Worm (Caenorhabditis elegans): Measurements from ENCODE around the gene egl-26.

The egl-26 gene

DNA sequence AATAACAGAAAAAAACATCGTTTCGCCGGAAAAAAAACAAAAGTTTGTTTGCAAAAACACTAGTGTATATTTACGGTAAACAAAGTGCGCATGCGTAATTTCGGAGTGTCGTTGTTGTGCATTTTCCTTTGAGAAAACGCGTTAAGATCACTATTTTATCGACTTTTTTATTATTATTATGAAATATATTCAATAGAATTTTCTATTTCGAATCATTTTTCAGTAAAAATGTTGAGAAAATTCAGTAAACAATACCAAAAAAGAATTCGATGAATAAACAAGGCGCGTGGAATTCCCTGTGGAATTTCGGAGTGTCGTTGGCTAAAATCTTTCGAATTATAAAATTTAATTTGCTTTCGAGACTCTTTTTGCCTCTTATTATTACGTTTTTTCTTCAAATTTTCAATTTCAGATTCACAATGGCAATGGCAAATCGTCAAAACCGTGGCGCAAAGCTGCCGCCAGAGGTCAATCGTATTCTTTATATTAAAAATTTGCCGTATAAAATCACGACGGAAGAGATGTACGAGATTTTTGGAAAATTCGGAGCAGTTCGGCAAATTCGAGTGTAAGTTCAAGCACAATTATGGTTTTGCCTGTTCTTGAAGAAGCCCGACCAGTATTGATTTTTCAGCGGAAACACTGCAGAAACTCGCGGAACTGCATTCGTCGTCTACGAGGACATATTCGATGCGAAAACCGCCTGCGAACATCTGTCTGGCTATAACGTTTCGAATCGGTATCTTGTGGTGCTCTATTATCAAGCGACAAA lies 28.7 kb downstream of the egl-26 start, which contains the start of the genes luc-7L3 and sftb-6 (continued):
- TF ChIP-seq hif-1 (tag; optimal IDR thresholded peaks at IDR 0.05) (peak in 1 of 2 experiments; percentile 7), dpl-1 (GFP tag; optimal IDR thresholded peaks at IDR 0.05) (peak; percentile 64), hlh-30 (tag; optimal IDR thresholded peaks at IDR 0.05; ENCODE audit: insufficient read depth) (peak; percentile 21)

DNA sequence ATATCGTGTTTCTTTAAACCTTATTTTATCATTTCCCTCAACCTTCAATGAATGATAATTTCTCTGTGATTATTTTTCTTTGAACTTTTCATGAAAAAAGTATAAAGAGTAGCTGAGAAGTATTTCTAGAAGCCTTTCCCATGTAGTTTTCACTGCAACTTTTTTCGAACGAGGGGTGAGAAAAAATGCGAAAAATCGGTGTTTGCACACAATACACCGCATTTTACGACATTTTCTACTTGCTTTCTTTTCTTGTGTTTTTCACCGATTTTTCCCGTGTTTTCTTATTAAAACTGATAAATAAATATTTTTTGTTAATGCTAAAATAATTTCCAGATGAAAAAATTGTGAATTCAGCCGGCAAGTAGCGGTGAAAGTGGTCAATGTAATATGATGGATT lies 29.4 kb downstream of the egl-26 start, which contains the start of gene C50D2.10:
TSS of gene C50D2.10 (plus strand) at position 245 of the 400 bp plus-strand sequence.
- TF ChIP-seq Y48G9A.11 (GFP tag; IDR thresholded peaks at IDR 0.05), result peak; percentile 68

DNA sequence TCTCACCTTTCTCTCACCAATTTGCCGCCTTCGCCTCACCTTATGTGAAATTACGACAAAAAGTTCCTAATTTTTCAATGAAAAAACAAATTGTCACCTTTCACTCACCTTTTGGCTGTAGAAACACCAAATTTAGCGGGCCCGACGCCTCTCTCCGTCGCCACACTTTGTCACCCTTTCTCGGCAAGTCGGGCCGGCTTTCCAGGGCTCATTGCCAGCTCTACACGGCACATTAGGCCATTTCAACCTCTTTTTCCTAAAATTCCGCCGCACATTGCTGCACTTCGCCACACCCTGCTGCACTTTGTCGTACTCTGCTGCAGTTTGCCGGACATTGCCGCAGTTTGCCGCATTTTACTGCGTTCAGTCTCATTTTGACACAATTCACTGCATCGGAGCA lies 31.7 kb downstream of the egl-26 start:
- TF ChIP-seq vab-7 (GFP tag; IDR thresholded peaks at IDR 0.05) (no peak), egl-43 (GFP tag; IDR thresholded peaks at IDR 0.05) (0 out of 2 replicates have a peak, but pooled peaks have one; percentile 16), set-16 (GFP tag; IDR thresholded peaks at IDR 0.05) (peak; percentile 50; the same call in 1 of the 2 replicates), ZK546.5 (tag; optimal IDR thresholded peaks at IDR 0.05) (no peak), madf-5 (GFP tag; IDR thresholded peaks at IDR 0.05) (no peak), F44E2.7 (GFP tag; IDR thresholded peaks at IDR 0.05) (no peak), D1046.2 (GFP tag; IDR thresholded peaks at IDR 0.05) (0 out of 2 replicates have a peak, but pooled peaks have one; percentile 32), ceh-44 (GFP tag; IDR thresholded peaks at IDR 0.05) (0 out of 2 replicates have a peak, but pooled peaks have one; percentile 49), Y48G9A.11 (GFP tag; IDR thresholded peaks at IDR 0.05) (peak; percentile 39; the same call in 1 of the 2 replicates), snpc-1.2 (GFP tag; IDR thresholded peaks at IDR 0.05) (0 out of 2 replicates have a peak, but pooled peaks have one; percentile 38), fkh-10 (GFP tag; optimal IDR thresholded peaks at IDR 0.05) (no peak)

DNA sequence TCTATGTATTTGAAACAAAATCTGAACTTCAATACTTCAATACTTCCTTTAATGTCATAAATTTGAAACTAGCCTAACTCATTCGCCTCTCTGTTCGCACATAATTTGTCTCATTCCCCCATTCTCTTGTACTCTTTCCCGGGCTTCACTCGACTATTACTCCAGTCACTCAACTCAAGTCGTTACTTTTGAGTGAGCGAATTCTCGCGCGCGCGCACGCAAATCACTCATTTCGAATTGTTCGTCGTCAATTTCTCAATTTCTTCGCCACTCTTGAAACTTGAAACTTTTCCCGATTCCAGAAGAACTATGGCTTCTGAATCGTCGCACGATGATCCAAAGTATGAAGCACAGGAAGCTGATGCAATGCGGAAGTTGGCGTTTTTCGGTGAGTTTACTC lies 34.8 kb downstream of the egl-26 start, which contains the start of gene col-68:
TSS of gene col-68 (plus strand) at position 301 of the 400 bp plus-strand sequence.
- TF ChIP-seq pha-4 (GFP tag; IDR thresholded peaks at IDR 0.05) (no peak), pha-4 (tag; optimal IDR thresholded peaks at IDR 0.05) (no peak), Y5F2A.4 (GFP tag; optimal IDR thresholded peaks at IDR 0.05) (no peak), F37D6.2 (tag; optimal IDR thresholded peaks at IDR 0.05) (no peak), F26F4.8 (GFP tag; conservative IDR thresholded peaks at IDR 0.05) (no peak), daf-16 (GFP tag; optimal IDR thresholded peaks at IDR 0.05) (no peak), daf-16 (tag; optimal IDR thresholded peaks at IDR 0.05) (no peak), nhr-10 (tag; optimal IDR thresholded peaks at IDR 0.05) (no peak), Y75B8A.6 (GFP tag; IDR thresholded peaks at IDR 0.05) (no peak), zag-1 (tag; optimal IDR thresholded peaks at IDR 0.05) (no peak), gei-8 (GFP tag; optimal IDR thresholded peaks at IDR 0.05) (no peak), attf-4 (tag; optimal IDR thresholded peaks at IDR 0.05) (no peak), spr-1 (tag; optimal IDR thresholded peaks at IDR 0.05) (no peak), madf-9 (GFP tag; conservative IDR thresholded peaks at IDR 0.05) (no peak), lin-39 (tag; optimal IDR thresholded peaks at IDR 0.05) (no peak), zip-11 (GFP tag; IDR thresholded peaks at IDR 0.05) (no peak), hlh-30 (tag; optimal IDR thresholded peaks at IDR 0.05; ENCODE audit: insufficient read depth) (no peak), mes-2 (tag; optimal IDR thresholded peaks at IDR 0.05; ENCODE audit: poor library complexity, severe bottlenecking) (no peak), nhr-237 (tag; optimal IDR thresholded peaks at IDR 0.05) (no peak), egl-27 (tag; optimal IDR thresholded peaks at IDR 0.05) (no peak), mep-1 (tag; optimal IDR thresholded peaks at IDR 0.05) (no peak), ces-1 (GFP tag; optimal IDR thresholded peaks at IDR 0.05) (no peak)
